Worm (Caenorhabditis elegans): ENCODE measurements around the gene rnh-2.
A peak's percentile ranks its signal among the peaks of the same experiment; 100 is the strongest.

rnh-2 gene

ce11 chrII:8561227-8561626 lies 44.3 kb downstream of the rnh-2 start, which contains the start of gene iff-2 (continued):
- TF ChIP-seq T26A5.8 (tag; optimal IDR thresholded peaks at IDR 0.05) (no peak), die-1 (tag; optimal IDR thresholded peaks at IDR 0.05) (peak; percentile 66), rpc-1 (optimal IDR thresholded peaks at IDR 0.05) (peak; percentile 6), rpc-1 (tag; optimal IDR thresholded peaks at IDR 0.05) (no peak), F10E7.11 (tag; optimal IDR thresholded peaks at IDR 0.05) (peak; percentile 23), lin-54 (GFP tag; optimal IDR thresholded peaks at IDR 0.05) (peak; percentile 98), mel-28 (tag; optimal IDR thresholded peaks at IDR 0.05; ENCODE audit: borderline replicate concordance) (no peak), F37B4.10 (GFP tag; IDR thresholded peaks at IDR 0.05) (0 out of 2 replicates have a peak, but pooled peaks have one; percentile 74), mes-4 (tag; optimal IDR thresholded peaks at IDR 0.05) (no peak), sptf-2 (GFP tag; optimal IDR thresholded peaks at IDR 0.05) (no peak), let-526 (GFP tag; IDR thresholded peaks at IDR 0.05) (peak; percentile 96), somi-1 (GFP tag; optimal IDR thresholded peaks at IDR 0.05) (peak; percentile 93), Y79H2A.3 (GFP tag; conservative IDR thresholded peaks at IDR 0.05) (no peak), lsl-1 (GFP tag; optimal IDR thresholded peaks at IDR 0.05) (no peak), atf-7 (tag; optimal IDR thresholded peaks at IDR 0.05) (peak; percentile 95), lir-1 (GFP tag; conservative IDR thresholded peaks at IDR 0.05) (peak; percentile 97), snpc-1.3 (tag; optimal IDR thresholded peaks at IDR 0.05; ENCODE audit: insufficient read depth) (peak; percentile 19), lsy-27 (tag; optimal IDR thresholded peaks at IDR 0.05; ENCODE audit: borderline replicate concordance, insufficient read depth) (no peak), F49E8.2 (tag; optimal IDR thresholded peaks at IDR 0.05; ENCODE audit: insufficient read depth) (no peak), tlf-1 (GFP tag; optimal IDR thresholded peaks at IDR 0.05) (peak; percentile 98), Y67H2A.10 (GFP tag; conservative IDR thresholded peaks at IDR 0.05) (peak; percentile 94), ztf-18 (tag; optimal IDR thresholded peaks at IDR 0.05) (peak; percentile 84), ztf-26 (tag; optimal IDR thresholded peaks at IDR 0.05) (peak; percentile 98), B0035.1 (tag; optimal IDR thresholded peaks at IDR 0.05) (peak; percentile 78), ztf-28 (GFP tag; IDR thresholded peaks at IDR 0.05) (peak; percentile 72; the same call in 1 of the 2 replicates), attf-3 (GFP tag; conservative IDR thresholded peaks at IDR 0.05) (peak; percentile 85), ceh-40 (GFP tag; IDR thresholded peaks at IDR 0.05) (0 out of 2 replicates have a peak, but pooled peaks have one; percentile 64), egrh-3 (GFP tag; IDR thresholded peaks at IDR 0.05) (no peak), K11D2.4 (GFP tag; IDR thresholded peaks at IDR 0.05) (peak; percentile 97), ceh-58 (GFP tag; IDR thresholded peaks at IDR 0.05) (no peak), F57C9.4 (tag; optimal IDR thresholded peaks at IDR 0.05) (no peak), aptf-2 (GFP tag; conservative IDR thresholded peaks at IDR 0.05) (peak; percentile 45; the same call in 1 of the 2 replicates), B0019.2 (GFP tag; conservative IDR thresholded peaks at IDR 0.05) (no peak), mcd-1 (GFP tag; IDR thresholded peaks at IDR 0.05) (peak; percentile 100), tbp1 (GFP tag; optimal IDR thresholded peaks at IDR 0.05) (peak; percentile 78), him-1 (tag; optimal IDR thresholded peaks at IDR 0.05) (no peak), aptf-3 (GFP tag; IDR thresholded peaks at IDR 0.05) (no peak), lin-35 (GFP tag; optimal IDR thresholded peaks at IDR 0.05) (peak; percentile 29 to 96 (median 79)), F33H1.4 (GFP tag; IDR thresholded peaks at IDR 0.05) (peak; percentile 81), bed-2 (GFP tag; IDR thresholded peaks at IDR 0.05) (peak; percentile 84; the same call in 1 of the 2 replicates), repo-1 (tag; optimal IDR thresholded peaks at IDR 0.05) (peak; percentile 93), ccch-3 (GFP tag; optimal IDR thresholded peaks at IDR 0.05) (peak; percentile 39), ceh-79 (tag; optimal IDR thresholded peaks at IDR 0.05) (no peak), bed-1 (GFP tag; IDR thresholded peaks at IDR 0.05) (no peak), nfya-2 (GFP tag; IDR thresholded peaks at IDR 0.05) (no peak), madf-10 (tag; optimal IDR thresholded peaks at IDR 0.05) (peak; percentile 95), chd-7 (tag; optimal IDR thresholded peaks at IDR 0.05) (peak; percentile 94), ztf-25 (GFP tag; IDR thresholded peaks at IDR 0.05) (0 out of 2 replicates have a peak, but pooled peaks have one; percentile 9), mxl-1 (tag; optimal IDR thresholded peaks at IDR 0.05) (no peak)
